Worm (Caenorhabditis elegans): ENCODE results near the gene F41G4.7.

The F41G4.7 gene

ce11 chrX:16798621-16799020 is 37.6 kb downstream of the F41G4.7 start:
- TF ChIP-seq rnt-1 (tag; optimal IDR thresholded peaks at IDR 0.05) (no peak), elt-2 (tag; optimal IDR thresholded peaks at IDR 0.05) (no peak), ceh-22 (tag; optimal IDR thresholded peaks at IDR 0.05) (no peak), ref-2 (tag; optimal IDR thresholded peaks at IDR 0.05) (no peak)

DNA sequence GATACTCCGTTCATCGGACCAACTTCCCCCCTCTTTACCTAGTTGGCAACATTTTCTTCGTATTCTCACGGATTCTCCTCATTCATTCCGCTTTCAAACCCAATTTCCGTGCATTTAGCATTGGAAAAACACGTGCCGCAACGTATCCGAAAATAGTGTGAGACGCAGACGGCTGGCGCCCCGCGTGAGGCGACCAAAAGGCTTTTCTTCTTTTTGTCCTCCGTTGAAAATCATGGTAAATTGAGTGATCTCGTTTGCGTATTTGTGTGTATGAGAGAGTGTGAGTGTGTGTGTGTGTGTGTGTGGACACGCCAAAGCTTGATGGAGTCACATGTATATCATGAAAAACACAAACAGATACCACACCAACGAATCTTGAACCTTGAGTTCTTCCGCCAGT is 39.4 kb downstream of the F41G4.7 start:
- TF ChIP-seq ceh-34 (tag; optimal IDR thresholded peaks at IDR 0.05) (no peak), unc-42 (tag; optimal IDR thresholded peaks at IDR 0.05) (peak; percentile 83), pha-2 (tag; optimal IDR thresholded peaks at IDR 0.05) (no peak), ceh-2 (tag; optimal IDR thresholded peaks at IDR 0.05) (no peak), syd-9 (tag; optimal IDR thresholded peaks at IDR 0.05) (no peak), C08G9.2 (tag; optimal IDR thresholded peaks at IDR 0.05) (no peak), K09A11.1 (tag; optimal IDR thresholded peaks at IDR 0.05; ENCODE audit: insufficient read depth) (no peak), che-1 (tag; optimal IDR thresholded peaks at IDR 0.05) (peak; percentile 37), ceh-48 (tag; optimal IDR thresholded peaks at IDR 0.05) (no peak), dve-1 (tag; optimal IDR thresholded peaks at IDR 0.05) (no peak), ref-2 (tag; optimal IDR thresholded peaks at IDR 0.05) (peak; percentile 41), gmeb-2 (tag; optimal IDR thresholded peaks at IDR 0.05) (no peak), pqm-1 (tag; optimal IDR thresholded peaks at IDR 0.05) (peak; percentile 19), rnt-1 (tag; optimal IDR thresholded peaks at IDR 0.05) (peak; percentile 64), ceh-9 (tag; optimal IDR thresholded peaks at IDR 0.05) (no peak), fkh-6 (tag; optimal IDR thresholded peaks at IDR 0.05) (no peak), ztf-16 (tag; optimal IDR thresholded peaks at IDR 0.05) (peak; percentile 4), unc-86 (tag; optimal IDR thresholded peaks at IDR 0.05) (no peak), sox-4 (tag; optimal IDR thresholded peaks at IDR 0.05) (no peak), eyg-1 (tag; optimal IDR thresholded peaks at IDR 0.05) (no peak), hlh-13 (GFP tag; optimal IDR thresholded peaks at IDR 0.05) (no peak), ceh-19 (GFP tag; optimal IDR thresholded peaks at IDR 0.05) (no peak), hlh-15 (tag; optimal IDR thresholded peaks at IDR 0.05) (no peak), lin-11 (tag; optimal IDR thresholded peaks at IDR 0.05) (no peak), ceh-24 (tag; optimal IDR thresholded peaks at IDR 0.05) (no peak), ama-1 (optimal IDR thresholded peaks at IDR 0.05) (no peak), sox-2 (GFP tag; IDR thresholded peaks at IDR 0.05) (no peak), fkh-10 (GFP tag; optimal IDR thresholded peaks at IDR 0.05) (peak; percentile 60), zip-5 (tag; optimal IDR thresholded peaks at IDR 0.05) (no peak), ets-4 (tag; optimal IDR thresholded peaks at IDR 0.05) (peak; percentile 5), dmd-4 (tag; optimal IDR thresholded peaks at IDR 0.05; ENCODE audit: borderline replicate concordance) (no peak), ceh-31 (tag; optimal IDR thresholded peaks at IDR 0.05) (peak; percentile 83), npax-4 (tag; optimal IDR thresholded peaks at IDR 0.05) (no peak), nfya-1 (tag; optimal IDR thresholded peaks at IDR 0.05) (peak; percentile 45), C38D4.7 (GFP tag; optimal IDR thresholded peaks at IDR 0.05) (no peak), tbx-7 (tag; optimal IDR thresholded peaks at IDR 0.05) (no peak), ceh-14 (tag; optimal IDR thresholded peaks at IDR 0.05) (no peak), unc-55 (GFP tag; optimal IDR thresholded peaks at IDR 0.05) (no peak), ceh-18 (tag; optimal IDR thresholded peaks at IDR 0.05) (peak; percentile 92), odd-2 (tag; optimal IDR thresholded peaks at IDR 0.05) (no peak), fax-1 (tag; optimal IDR thresholded peaks at IDR 0.05) (no peak), pha-4 (tag; optimal IDR thresholded peaks at IDR 0.05) (no peak), nhr-11 (tag; optimal IDR thresholded peaks at IDR 0.05) (no peak), ceh-30 (tag; optimal IDR thresholded peaks at IDR 0.05) (peak; percentile 14), hlh-8 (tag; optimal IDR thresholded peaks at IDR 0.05) (no peak), nhr-232 (tag; optimal IDR thresholded peaks at IDR 0.05) (no peak), Y22D7AL.16 (tag; optimal IDR thresholded peaks at IDR 0.05) (no peak), hlh-30 (tag; optimal IDR thresholded peaks at IDR 0.05; ENCODE audit: insufficient read depth) (peak; percentile 88), unc-3 (GFP tag; conservative IDR thresholded peaks at IDR 0.05) (no peak), unc-3 (tag; optimal IDR thresholded peaks at IDR 0.05) (no peak)
